Worm (Caenorhabditis elegans) whole organism, L2 larva: ENCODE data around the gene R04B5.6.

Source experiments
- C34F6.9 ChIP-seq: fragments of 150-350 bp; optimal IDR thresholded peaks from 2 replicates; lab custom pipeline; 2014; ENCODE audit warnings: missing biosample characterization, missing genetic modification characterization
- F13H6.1 ChIP-seq: sonication (generic microtip); optimal IDR thresholded peaks from 2 replicates; lab custom pipeline; 2016; ENCODE audit warnings: missing genetic modification characterization, missing compliant biosample characterization
- Y55F3AM.14 ChIP-seq: fragments of 200-800 bp; sonication (Bioruptor generic); optimal IDR thresholded peaks from 2 replicates; lab custom pipeline; 2018; ENCODE audit warnings: mild to moderate bottlenecking, missing genetic modification characterization, missing compliant biosample characterization
- ZK546.5 ChIP-seq: sonication (generic microtip); optimal IDR thresholded peaks from 2 replicates; lab custom pipeline; 2017; ENCODE audit warnings: missing biosample characterization, missing genetic modification characterization
- alr-1 ChIP-seq: fragments of 150-350 bp; optimal IDR thresholded peaks from 2 replicates; lab custom pipeline; 2014; ENCODE audit warnings: missing biosample characterization, missing genetic modification characterization
- aly-2 ChIP-seq: fragments of 150-350 bp; optimal IDR thresholded peaks from 2 replicates; lab custom pipeline; 2014; ENCODE audit warnings: missing biosample characterization, missing genetic modification characterization
- ama-1 ChIP-seq: fragments of 150-350 bp; optimal IDR thresholded peaks from 2 replicates; lab custom pipeline; 2018; ENCODE audit warnings: inconsistent platforms
- blmp-1 ChIP-seq: sonication (generic microtip); optimal IDR thresholded peaks from 2 replicates; lab custom pipeline; 2017; ENCODE audit warnings: missing genetic modification characterization, mild to moderate bottlenecking, missing compliant biosample characterization, antibody characterized with exemption, moderate library complexity; ENCODE audit not compliant: insufficient read depth
- ceh-16 ChIP-seq: fragments of 150-350 bp; optimal IDR thresholded peaks from 2 replicates; lab custom pipeline; 2014; ENCODE audit warnings: missing biosample characterization, missing genetic modification characterization
- crh-2 ChIP-seq: sonication (generic microtip); optimal IDR thresholded peaks from 2 replicates; lab custom pipeline; 2017; ENCODE audit warnings: missing biosample characterization, missing genetic modification characterization
- dmd-4 ChIP-seq: sonication (generic microtip); optimal IDR thresholded peaks from 2 replicates; lab custom pipeline; 2017; ENCODE audit warnings: missing biosample characterization, missing genetic modification characterization
- egl-27 ChIP-seq: sonication (generic microtip); optimal IDR thresholded peaks from 3 replicates; lab custom pipeline; 2017; ENCODE audit warnings: missing biosample characterization, missing genetic modification reagents, missing genetic modification characterization
- elt-1 ChIP-seq: fragments of 150-350 bp; optimal IDR thresholded peaks from 2 replicates; lab custom pipeline; 2014; ENCODE audit warnings: missing biosample characterization, missing genetic modification characterization
- elt-3 ChIP-seq: sonication (generic microtip); optimal IDR thresholded peaks from 2 replicates; lab custom pipeline; 2017; ENCODE audit warnings: missing biosample characterization, missing genetic modification characterization
- fos-1 ChIP-seq: fragments of 150-350 bp; optimal IDR thresholded peaks from 2 replicates; lab custom pipeline; 2014; ENCODE audit warnings: missing biosample characterization, missing genetic modification characterization
- gmeb-1 ChIP-seq: fragments of 150-350 bp; optimal IDR thresholded peaks from 2 replicates; lab custom pipeline; 2014; ENCODE audit warnings: missing biosample characterization, missing genetic modification characterization
- lin-11 ChIP-seq: fragments of 150-350 bp; sonication (generic microtip); optimal IDR thresholded peaks from 2 replicates; lab custom pipeline; 2014; ENCODE audit warnings: missing biosample characterization, missing genetic modification characterization, inconsistent platforms, mixed read lengths
- lin-13 ChIP-seq: fragments of 150-350 bp; optimal IDR thresholded peaks from 2 replicates; lab custom pipeline; 2014; ENCODE audit warnings: missing biosample characterization, missing genetic modification reagents, missing genetic modification characterization
- lin-39 ChIP-seq: fragments of 150-350 bp; optimal IDR thresholded peaks from 2 replicates; lab custom pipeline; 2014; ENCODE audit warnings: missing biosample characterization, missing genetic modification reagents, missing genetic modification characterization
- lsy-2 ChIP-seq, 2 experiments: fragments of 150-350 bp in 1 of 2; sonication (generic microtip) in 1 of 2; optimal IDR thresholded peaks; 2 replicates each; lab custom pipeline; 2014 to 2017; ENCODE audit warnings: missing biosample characterization in 2 of 2, missing genetic modification characterization in 2 of 2
- mab-5 ChIP-seq: fragments of 150-350 bp; optimal IDR thresholded peaks from 2 replicates; lab custom pipeline; 2014; ENCODE audit warnings: missing biosample characterization, missing genetic modification characterization
- mbf-1 ChIP-seq: sonication (generic microtip); optimal IDR thresholded peaks from 2 replicates; lab custom pipeline; 2017; ENCODE audit warnings: missing biosample characterization, missing genetic modification characterization
- mdl-1 ChIP-seq, 2 experiments: fragments of 150-350 bp in 1 of 2; sonication (generic microtip) in 1 of 2; optimal IDR thresholded peaks; 2 replicates each; lab custom pipeline; 2017; ENCODE audit warnings: missing biosample characterization in 2 of 2, missing genetic modification characterization in 2 of 2
- nhr-10 ChIP-seq: sonication (generic microtip); optimal IDR thresholded peaks from 2 replicates; lab custom pipeline; 2017; ENCODE audit warnings: missing biosample characterization, missing genetic modification characterization
- nhr-11 ChIP-seq: fragments of 150-350 bp; optimal IDR thresholded peaks from 2 replicates; lab custom pipeline; 2014; ENCODE audit warnings: missing biosample characterization, missing genetic modification characterization
- nhr-12 ChIP-seq: fragments of 150-350 bp; optimal IDR thresholded peaks from 2 replicates; lab custom pipeline; 2014; ENCODE audit warnings: missing biosample characterization, missing genetic modification characterization
- nhr-129 ChIP-seq: fragments of 150-350 bp; optimal IDR thresholded peaks from 2 replicates; lab custom pipeline; 2014; ENCODE audit warnings: missing biosample characterization, missing genetic modification characterization
- nhr-21 ChIP-seq: fragments of 150-350 bp; optimal IDR thresholded peaks from 2 replicates; lab custom pipeline; 2014; ENCODE audit warnings: missing biosample characterization, missing genetic modification characterization
- nhr-23 ChIP-seq: fragments of 150-350 bp; optimal IDR thresholded peaks from 2 replicates; lab custom pipeline; 2014; ENCODE audit warnings: missing biosample characterization, missing genetic modification reagents, missing genetic modification characterization
- nhr-25 ChIP-seq: fragments of 150-350 bp; sonication (generic microtip); optimal IDR thresholded peaks from 3 replicates; lab custom pipeline; 2014; ENCODE audit warnings: missing biosample characterization, missing genetic modification characterization
- nhr-6 ChIP-seq: fragments of 150-350 bp; optimal IDR thresholded peaks from 2 replicates; lab custom pipeline; 2014; ENCODE audit warnings: missing biosample characterization, missing genetic modification characterization
- nhr-77 ChIP-seq: fragments of 150-350 bp; optimal IDR thresholded peaks from 2 replicates; lab custom pipeline; 2014; ENCODE audit warnings: missing biosample characterization, missing genetic modification characterization
- peb-1 ChIP-seq: fragments of 150-350 bp; optimal IDR thresholded peaks from 2 replicates; lab custom pipeline; 2014; ENCODE audit warnings: missing biosample characterization, missing genetic modification characterization
- sem-4 ChIP-seq: fragments of 150-350 bp; optimal IDR thresholded peaks from 2 replicates; lab custom pipeline; 2014; ENCODE audit warnings: missing biosample characterization, missing genetic modification reagents, missing genetic modification characterization
- skn-1 ChIP-seq: sonication (generic microtip); optimal IDR thresholded peaks from 2 replicates; lab custom pipeline; 2017; ENCODE audit warnings: missing biosample characterization, missing genetic modification characterization
- sma-3 ChIP-seq: sonication (generic microtip); optimal IDR thresholded peaks from 2 replicates; lab custom pipeline; 2016; ENCODE audit warnings: missing genetic modification reagents, missing genetic modification characterization, missing compliant biosample characterization
- sma-9 ChIP-seq, 2 experiments: fragments of 150-350 bp in 1 of 2; sonication (generic microtip) in 1 of 2; optimal IDR thresholded peaks; 2 replicates each; lab custom pipeline; 2014 to 2016; ENCODE audit warnings: missing genetic modification characterization in 2 of 2, mild to moderate bottlenecking in 1 of 2, missing biosample characterization in 1 of 2, missing compliant biosample characterization in 1 of 2, missing genetic modification reagents in 1 of 2, moderate library complexity in 1 of 2
- snpc-4 ChIP-seq: fragments of 150-350 bp; optimal IDR thresholded peaks from 2 replicates; lab custom pipeline; 2014; ENCODE audit warnings: missing biosample characterization, missing genetic modification characterization
- unc-55 ChIP-seq: fragments of 150-350 bp; sonication (generic microtip); optimal IDR thresholded peaks from 3 replicates; lab custom pipeline; 2014; ENCODE audit warnings: missing biosample characterization, missing genetic modification reagents, missing genetic modification characterization
- unc-62 ChIP-seq: fragments of 150-350 bp; optimal IDR thresholded peaks from 2 replicates; lab custom pipeline; 2014; ENCODE audit warnings: missing biosample characterization, missing genetic modification reagents, missing genetic modification characterization
- zag-1 ChIP-seq: fragments of 150-350 bp; optimal IDR thresholded peaks from 2 replicates; lab custom pipeline; 2014; ENCODE audit warnings: missing biosample characterization, missing genetic modification characterization
- ztf-1 ChIP-seq: fragments of 200-800 bp; sonication (Bioruptor generic); conservative IDR thresholded peaks from 2 replicates; pipeline ENCODE4 v1.3.6; 2022; ENCODE audit warnings: missing genetic modification characterization, missing compliant biosample characterization
- ztf-11 ChIP-seq: sonication (generic microtip); optimal IDR thresholded peaks from 2 replicates; lab custom pipeline; 2017; ENCODE audit warnings: missing biosample characterization, missing genetic modification characterization
- ztf-4 ChIP-seq: fragments of 150-350 bp; optimal IDR thresholded peaks from 2 replicates; lab custom pipeline; 2014; ENCODE audit warnings: missing biosample characterization, missing genetic modification characterization

Gene R04B5.6

ce11 chrV:10036275-10036674 is 48.7 kb upstream of the R04B5.6 start, which contains the start of gene T06E8.2 (continued):
- TF ChIP-seq egl-27 (tag; lab: Kevin White, UChicago) (peak; percentile 53), mbf-1 (tag; lab: Kevin White, UChicago) (no peak), sma-9 (GFP tag; optimal IDR thresholded peaks at IDR 0.05; lab: Kevin White, UChicago) (peak; percentile 84), sma-9 (tag; optimal IDR thresholded peaks at IDR 0.05; lab: Kevin White, UChicago) (no peak), lin-39 (tag; lab: Kevin White, UChicago) (no peak)
- TF ChIP-seq, all 48 proteins: peak for 11

DNA sequence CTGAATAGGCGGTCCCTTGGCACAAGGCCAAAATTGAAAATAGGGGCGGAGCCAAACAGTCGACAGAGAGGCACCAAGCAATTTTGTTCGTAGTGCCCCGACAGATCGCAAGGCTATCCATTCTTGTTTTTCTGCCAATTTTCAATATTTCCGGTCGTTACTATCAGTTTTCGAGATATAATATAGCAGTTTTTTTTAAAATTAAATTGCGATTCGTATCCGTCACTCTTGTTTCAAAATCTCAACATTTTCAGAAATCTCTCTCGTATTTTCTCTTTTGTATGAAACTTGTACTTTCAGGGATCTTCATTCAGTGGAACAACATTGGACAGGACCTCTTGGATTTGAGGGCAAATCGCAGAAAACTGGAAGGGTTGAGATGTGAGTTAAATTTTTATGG is 47.9 kb upstream of the R04B5.6 start, which contains the start of gene F57A8.1:
Gene F57A8.1, plus strand, starts transcription at position 301 of the 400 bp plus-strand sequence.
- no peak for TF ChIP-seq lsy-2 (tag; optimal IDR thresholded peaks at IDR 0.05; lab: Kevin White, UChicago)
- no peak for TF ChIP-seq mbf-1 (tag; lab: Kevin White, UChicago)
- TF ChIP-seq nhr-21 (tag; lab: Kevin White, UChicago): no peak
- no peak for TF ChIP-seq nhr-23
- no peak for TF ChIP-seq aly-2 (tag; lab: Kevin White, UChicago)
- no peak for TF ChIP-seq ZK546.5
- no peak for TF ChIP-seq dmd-4 (tag; lab: Kevin White, UChicago)
- TF ChIP-seq unc-62 (GFP tag; lab: Kevin White, UChicago): no peak
- no peak for TF ChIP-seq ztf-4 (tag; lab: Kevin White, UChicago)
- no peak for TF ChIP-seq egl-27 (tag; lab: Kevin White, UChicago)

DNA sequence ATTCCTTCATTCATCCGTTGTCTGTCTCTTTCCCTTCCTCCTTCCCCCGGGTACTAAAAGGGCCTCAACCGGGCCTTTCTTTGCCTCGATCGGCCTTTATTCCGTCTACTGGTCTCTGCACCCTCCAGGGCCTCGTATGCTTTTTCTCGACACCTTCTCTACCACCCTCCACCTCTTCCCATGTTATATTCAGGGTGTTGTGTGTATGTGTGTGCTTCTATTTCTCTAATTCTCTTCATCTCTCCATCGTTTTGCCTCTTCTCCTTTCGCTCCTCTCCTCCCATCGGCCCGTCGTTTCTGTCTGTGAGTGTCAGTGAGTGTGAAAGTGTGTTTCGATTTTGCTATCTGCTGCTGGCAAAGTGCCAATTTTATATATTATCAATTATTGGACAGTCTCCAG is 45.1 kb upstream of the R04B5.6 start:
- TF ChIP-seq mab-5: peak; percentile 24
- TF ChIP-seq ztf-4 (tag; lab: Kevin White, UChicago): no peak
- TF ChIP-seq F13H6.1: peak; percentile 82
- peak; percentile 67 for TF ChIP-seq sem-4
- TF ChIP-seq dmd-4 (tag; lab: Kevin White, UChicago): no peak
- no peak for TF ChIP-seq peb-1 (tag; lab: Kevin White, UChicago)
- peak; percentile 6 for TF ChIP-seq blmp-1 (tag; lab: Kevin White, UChicago)
- TF ChIP-seq mdl-1 (tag; optimal IDR thresholded peaks at IDR 0.05; lab: Kevin White, UChicago): peak in 1 of 2 experiments; percentile 6
- TF ChIP-seq C34F6.9: peak; percentile 75
- TF ChIP-seq zag-1 (tag; lab: Kevin White, UChicago): no peak
- no peak for TF ChIP-seq ztf-1 (GFP tag; lab: Robert Waterston, UW)
- no peak for TF ChIP-seq unc-62 (GFP tag; lab: Kevin White, UChicago)
- TF ChIP-seq lin-13 (GFP tag; lab: Kevin White, UChicago): peak; percentile 34
- no peak for TF ChIP-seq mbf-1 (tag; lab: Kevin White, UChicago)
- TF ChIP-seq skn-1: no peak
- TF ChIP-seq elt-3 (tag; lab: Kevin White, UChicago): no peak
- no peak for TF ChIP-seq nhr-23
- TF ChIP-seq elt-1 (tag; lab: Kevin White, UChicago): no peak
- TF ChIP-seq nhr-6: peak; percentile 27
- TF ChIP-seq crh-2: peak; percentile 73
- TF ChIP-seq nhr-21 (tag; lab: Kevin White, UChicago): peak; percentile 11
- TF ChIP-seq nhr-25 (tag; lab: Kevin White, UChicago): peak; percentile 76
- no peak for TF ChIP-seq aly-2 (tag; lab: Kevin White, UChicago)
- peak; percentile 81 for TF ChIP-seq sma-9 (GFP tag; optimal IDR thresholded peaks at IDR 0.05; lab: Kevin White, UChicago)
- no peak for TF ChIP-seq sma-9 (tag; optimal IDR thresholded peaks at IDR 0.05; lab: Kevin White, UChicago)
- TF ChIP-seq nhr-12 (tag; lab: Kevin White, UChicago): no peak
- no peak for TF ChIP-seq nhr-11 (tag; lab: Kevin White, UChicago)
- peak; percentile 19 to 86 for TF ChIP-seq lsy-2 (tag; optimal IDR thresholded peaks at IDR 0.05; lab: Kevin White, UChicago)
- no peak for TF ChIP-seq ama-1
- no peak for TF ChIP-seq ztf-11 (tag; lab: Kevin White, UChicago)
- peak; percentile 71 for TF ChIP-seq sma-3 (GFP tag; lab: Kevin White, UChicago)
- TF ChIP-seq nhr-77: no peak
- TF ChIP-seq fos-1 (tag; lab: Kevin White, UChicago): peak; percentile 81
- TF ChIP-seq lin-11 (tag; lab: Kevin White, UChicago): peak; percentile 28
- TF ChIP-seq snpc-4 (tag; lab: Kevin White, UChicago): peak; percentile 11
- peak; percentile 50 for TF ChIP-seq Y55F3AM.14 (GFP tag; lab: Kevin White, UChicago)
- peak; percentile 67 for TF ChIP-seq egl-27 (tag; lab: Kevin White, UChicago)
- TF ChIP-seq nhr-129 (tag; lab: Kevin White, UChicago): peak; percentile 84
- TF ChIP-seq nhr-10: no peak
- peak; percentile 47 for TF ChIP-seq gmeb-1 (tag; lab: Kevin White, UChicago)
- TF ChIP-seq unc-55 (GFP tag; lab: Kevin White, UChicago): peak; percentile 65
- TF ChIP-seq ceh-16: no peak
- no peak for TF ChIP-seq alr-1 (tag; lab: Kevin White, UChicago)
